Worm (Caenorhabditis elegans): ENCODE results near the gene sri-20.

Gene sri-20

DNA sequence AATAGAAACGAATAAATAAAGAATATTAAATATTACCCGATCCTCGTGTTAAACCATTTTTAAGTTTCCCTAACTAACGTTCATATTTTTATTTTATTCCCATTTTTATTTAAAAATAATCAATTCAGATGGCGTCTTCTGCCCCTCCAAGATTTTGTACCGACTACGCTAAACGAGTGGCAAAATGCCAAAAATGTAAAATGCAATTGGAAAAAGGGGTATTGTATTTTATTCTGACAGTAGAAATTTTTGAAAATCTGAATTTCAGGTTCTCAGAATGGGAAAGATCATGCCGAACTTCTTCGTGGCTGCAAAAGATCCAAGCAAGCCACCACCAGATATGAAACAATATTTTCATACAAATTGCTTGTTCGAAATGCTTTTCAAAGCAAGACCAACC lies 25.5 kb upstream of the sri-20 start, which contains the start of gene K07C5.3 (continued):
- TF ChIP-seq D2030.7 (GFP tag; IDR thresholded peaks at IDR 0.05) (peak; percentile 15; the same call in 1 of the 2 replicates), pbrm-1 (GFP tag; IDR thresholded peaks at IDR 0.05) (peak; percentile 48; the same call in 1 of the 2 replicates), aptf-2 (GFP tag; conservative IDR thresholded peaks at IDR 0.05) (no peak), cebp-1 (GFP tag; IDR thresholded peaks at IDR 0.05) (no peak), cebp-1 (tag; optimal IDR thresholded peaks at IDR 0.05) (peak; percentile 9), lag-1 (GFP tag; IDR thresholded peaks at IDR 0.05) (no peak), ceh-79 (tag; optimal IDR thresholded peaks at IDR 0.05) (peak; percentile 39), ztf-25 (GFP tag; IDR thresholded peaks at IDR 0.05) (no peak), attf-3 (GFP tag; conservative IDR thresholded peaks at IDR 0.05) (no peak), snpc-1.1 (tag; optimal IDR thresholded peaks at IDR 0.05; ENCODE audit: insufficient read depth) (no peak), tbx-9 (tag; optimal IDR thresholded peaks at IDR 0.05; ENCODE audit: borderline replicate concordance) (no peak), F57C9.4 (tag; optimal IDR thresholded peaks at IDR 0.05) (no peak), ceh-40 (GFP tag; IDR thresholded peaks at IDR 0.05) (no peak), Y56A3A.18 (GFP tag; IDR thresholded peaks at IDR 0.05) (no peak), fkh-3 (tag; optimal IDR thresholded peaks at IDR 0.05) (no peak), nhr-179 (tag; optimal IDR thresholded peaks at IDR 0.05) (no peak)

DNA sequence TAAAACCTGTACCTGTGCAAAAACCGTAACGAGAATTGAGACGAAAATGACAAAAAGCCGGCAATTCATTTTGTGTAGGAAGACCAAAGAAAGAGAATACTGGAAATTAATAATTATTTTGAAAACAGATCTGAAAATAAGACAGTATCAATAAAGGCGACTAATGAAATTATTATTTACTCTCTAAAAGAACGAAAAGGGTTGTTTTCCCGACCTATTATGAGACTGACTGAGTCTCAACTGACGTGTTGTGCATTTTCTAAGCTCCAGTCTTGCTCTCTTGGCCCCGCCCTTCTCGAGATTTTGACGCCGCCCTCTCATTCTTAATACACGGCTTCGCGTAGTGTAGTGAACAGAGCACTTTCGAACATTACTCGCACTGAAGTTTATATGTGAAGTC lies 18.3 kb upstream of the sri-20 start, which contains the start of gene K07C5.9:
Gene K07C5.9 (minus strand): TSS at position 101 of the 400 bp plus-strand sequence.
- TF ChIP-seq rpc-1 (optimal IDR thresholded peaks at IDR 0.05): no peak
- TF ChIP-seq rpc-1 (tag; optimal IDR thresholded peaks at IDR 0.05): no peak
- TF ChIP-seq snpc-3.4 (tag; optimal IDR thresholded peaks at IDR 0.05): peak; percentile 6
- TF ChIP-seq madf-6 (GFP tag; IDR thresholded peaks at IDR 0.05): 0 out of 2 replicates have a peak, but pooled peaks have one; percentile 43
- no peak for TF ChIP-seq ztf-3 (GFP tag; optimal IDR thresholded peaks at IDR 0.05)
- 0 out of 2 replicates have a peak, but pooled peaks have one; percentile 26 for TF ChIP-seq ekl-4 (GFP tag; IDR thresholded peaks at IDR 0.05)
- no peak for TF ChIP-seq dpl-1 (GFP tag; optimal IDR thresholded peaks at IDR 0.05)
- no peak for TF ChIP-seq nhr-80 (tag; optimal IDR thresholded peaks at IDR 0.05)

DNA sequence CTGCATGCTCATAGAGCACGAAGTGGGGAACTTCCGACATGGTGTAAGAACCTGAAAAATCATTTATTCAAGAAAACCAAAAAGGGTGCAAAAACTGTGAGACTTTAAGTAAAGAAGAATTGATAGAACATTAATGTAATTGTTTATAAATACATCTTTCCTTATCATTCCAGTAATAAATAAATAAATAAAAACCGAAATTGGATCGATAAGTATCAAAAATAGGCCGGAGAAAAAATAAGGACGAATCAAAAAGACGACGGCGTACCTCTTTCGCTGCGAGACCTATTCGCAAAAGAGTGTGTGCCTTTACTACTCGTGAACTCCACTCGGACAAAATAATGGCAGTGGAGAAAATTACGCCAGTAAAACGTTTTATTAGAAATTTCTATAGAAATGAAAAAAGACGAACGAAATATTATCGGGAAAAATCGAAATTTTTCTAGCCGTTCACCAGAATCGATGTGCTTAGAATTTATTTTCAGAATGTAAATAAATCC lies 15.4 kb upstream of the sri-20 start, which contains the start of gene nol-56:
Gene nol-56 (minus strand): TSS at position 51 of the 500 bp plus-strand sequence.
- no peak for TF ChIP-seq snpc-3.4 (tag; optimal IDR thresholded peaks at IDR 0.05)
- no peak for TF ChIP-seq lag-1 (GFP tag; IDR thresholded peaks at IDR 0.05)
- no peak for TF ChIP-seq Y53F4B.3 (GFP tag; IDR thresholded peaks at IDR 0.05)
- no peak for TF ChIP-seq ama-1 (optimal IDR thresholded peaks at IDR 0.05)
- no peak for TF ChIP-seq ama-1 (GFP tag; optimal IDR thresholded peaks at IDR 0.05)
- no peak for TF ChIP-seq ztf-26 (tag; optimal IDR thresholded peaks at IDR 0.05)
- TF ChIP-seq aptf-2 (GFP tag; conservative IDR thresholded peaks at IDR 0.05): no peak
- no peak for TF ChIP-seq cebp-2 (GFP tag; IDR thresholded peaks at IDR 0.05)
- TF ChIP-seq pha-4 (tag; optimal IDR thresholded peaks at IDR 0.05): no peak
- TF ChIP-seq mes-4 (tag; optimal IDR thresholded peaks at IDR 0.05): no peak
- TF ChIP-seq madf-3 (GFP tag; IDR thresholded peaks at IDR 0.05): peak; percentile 79
- TF ChIP-seq egl-18 (GFP tag; IDR thresholded peaks at IDR 0.05): no peak
- no peak for TF ChIP-seq hlh-12 (tag; optimal IDR thresholded peaks at IDR 0.05)
- TF ChIP-seq ztf-22 (GFP tag; optimal IDR thresholded peaks at IDR 0.05): no peak
- no peak for TF ChIP-seq hsf-1 (GFP tag; IDR thresholded peaks at IDR 0.05)
- peak; percentile 47 for TF ChIP-seq tbp1 (GFP tag; optimal IDR thresholded peaks at IDR 0.05)
- TF ChIP-seq ztf-6 (GFP tag; IDR thresholded peaks at IDR 0.05): no peak
- TF ChIP-seq attf-3 (GFP tag; conservative IDR thresholded peaks at IDR 0.05): peak; percentile 32; the same call in 1 of the 2 replicates
- TF ChIP-seq madf-10 (tag; optimal IDR thresholded peaks at IDR 0.05): peak; percentile 29
- TF ChIP-seq lin-26 (GFP tag; IDR thresholded peaks at IDR 0.05): no peak
- no peak for TF ChIP-seq ztf-28 (GFP tag; IDR thresholded peaks at IDR 0.05)
- no peak for TF ChIP-seq B0261.1 (tag; optimal IDR thresholded peaks at IDR 0.05)
- TF ChIP-seq atf-7 (tag; optimal IDR thresholded peaks at IDR 0.05): no peak
- TF ChIP-seq lin-40 (tag; optimal IDR thresholded peaks at IDR 0.05): peak; percentile 71
- peak; percentile 17 for TF ChIP-seq snpc-4 (GFP tag; optimal IDR thresholded peaks at IDR 0.05)
- peak in 3 of 4 experiments; percentile 41 to 50 (median 48) for TF ChIP-seq snpc-4 (tag; optimal IDR thresholded peaks at IDR 0.05)
- TF ChIP-seq tlf-1 (GFP tag; optimal IDR thresholded peaks at IDR 0.05): peak; percentile 48
- 0 out of 2 replicates have a peak, but pooled peaks have one; percentile 25 for TF ChIP-seq hmg-20 (GFP tag; IDR thresholded peaks at IDR 0.05)
